Worm (Caenorhabditis elegans): ENCODE data around the gene Y38H6C.8.

- TF ChIP-seq W03F9.2 (tag; optimal IDR thresholded peaks at IDR 0.05) (no peak), dao-5 (tag; optimal IDR thresholded peaks at IDR 0.05) (no peak)
Observed at ce11 chrV:20492385-20492784, 21.4 kb upstream of the Y38H6C.8 start, which contains the start of gene srbc-79.

Measured in whole organism, L4/young adult.